Worm (Caenorhabditis elegans) whole organism, early embryonic: ENCODE results near the gene hrpu-2.

Source experiments
- ceh-36 ChIP-seq: sonication (generic microtip); optimal IDR thresholded peaks from 2 replicates; lab custom pipeline; 2016; ENCODE audit warnings: missing genetic modification characterization, inconsistent platforms, missing compliant biosample characterization
- ets-7 ChIP-seq: sonication (generic microtip); optimal IDR thresholded peaks from 2 replicates; lab custom pipeline; 2016; ENCODE audit warnings: missing genotype, missing genetic modification characterization, missing compliant biosample characterization

DNA sequence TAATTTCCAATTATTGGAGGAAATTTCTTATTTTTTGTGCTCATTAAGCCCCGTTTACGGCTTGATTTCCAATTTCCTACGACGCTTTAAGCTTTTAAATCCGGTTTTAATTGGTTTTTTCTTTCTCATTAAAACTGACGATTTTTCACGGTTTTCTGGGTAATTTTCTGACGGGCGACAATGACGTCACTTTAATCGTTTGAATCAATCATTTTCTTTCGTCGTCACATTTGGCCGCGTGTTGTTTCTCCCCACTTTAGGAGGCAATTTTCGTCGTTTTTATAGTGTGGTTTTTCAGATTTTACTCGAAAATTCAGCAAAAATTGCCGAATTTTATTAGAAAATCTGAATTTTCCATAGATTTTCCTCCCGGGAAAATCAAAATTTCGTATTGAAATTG lies 15.3 kb downstream of the hrpu-2 start:
- TF ChIP-seq ceh-36 (no peak), ets-7 (tag; lab: Kevin White, UChicago) (no peak)
